Worm (Caenorhabditis elegans) whole organism, L2 larva: ENCODE measurements around the gene unc-32.

Experiments used
- C34F6.9 ChIP-seq: fragments of 150-350 bp; optimal IDR thresholded peaks from 2 replicates; lab custom pipeline; 2014; ENCODE audit warnings: missing biosample characterization, missing genetic modification characterization
- unc-55 ChIP-seq: fragments of 150-350 bp; sonication (generic microtip); optimal IDR thresholded peaks from 3 replicates; lab custom pipeline; 2014; ENCODE audit warnings: missing biosample characterization, missing genetic modification reagents, missing genetic modification characterization

DNA sequence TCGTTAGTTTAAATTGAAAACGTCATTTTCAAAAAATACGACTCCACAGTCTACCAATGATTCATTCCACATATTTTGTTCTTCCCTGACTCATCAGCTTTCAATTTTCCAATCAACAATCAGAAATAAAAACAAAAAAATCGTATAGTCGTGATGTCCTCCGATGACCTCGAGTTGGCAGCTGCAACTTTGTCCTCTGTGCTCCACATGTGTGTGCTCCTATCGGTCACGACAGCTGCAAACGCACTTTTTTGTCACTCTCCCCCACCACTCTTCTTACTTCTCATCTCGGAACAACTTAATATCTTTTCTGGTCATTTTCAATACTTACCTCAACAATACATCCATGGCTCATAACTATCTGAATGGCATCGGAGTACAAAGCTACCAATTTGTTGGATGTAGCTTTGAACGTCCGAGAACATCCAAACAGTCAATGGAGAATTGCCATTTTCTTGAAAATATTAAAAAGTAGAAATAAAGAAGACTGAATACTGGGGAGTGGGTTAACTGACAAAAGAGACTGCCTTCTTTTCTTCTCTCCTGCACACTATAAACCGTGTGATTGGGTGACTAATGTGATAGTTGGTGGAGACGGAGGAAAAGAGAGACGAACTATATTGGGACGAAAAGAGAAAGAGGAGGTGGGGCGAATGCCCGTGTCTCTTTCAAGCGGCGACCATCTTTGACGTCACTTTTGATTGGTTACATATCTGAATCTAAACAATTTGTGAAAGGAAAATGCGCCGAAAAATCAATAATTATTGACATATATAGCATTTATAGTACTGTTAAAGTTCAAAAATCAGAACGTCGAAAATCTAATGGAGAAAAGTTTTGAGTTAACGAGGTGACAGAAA is 38.2 kb upstream of the unc-32 start:
- TF ChIP-seq unc-55 (GFP tag; lab: Kevin White, UChicago) (no peak), C34F6.9 (no peak)
